Worm (Caenorhabditis elegans) whole organism, late embryonic: Measurements from ENCODE around the gene ZK971.1.

ENCODE experiments used
- F13H6.1 ChIP-seq: sonication (generic microtip); optimal IDR thresholded peaks from 2 replicates; lab custom pipeline; 2016; ENCODE audit warnings: missing genetic modification characterization, missing compliant biosample characterization
- K09A11.1 ChIP-seq: sonication (generic microtip); optimal IDR thresholded peaks from 2 replicates; lab custom pipeline; 2017; ENCODE audit warnings: antibody characterized with exemption, mild to moderate bottlenecking, missing genetic modification characterization, missing compliant biosample characterization; ENCODE audit not compliant: insufficient read depth
- Y22D7AL.16 ChIP-seq: sonication (generic microtip); optimal IDR thresholded peaks from 2 replicates; lab custom pipeline; 2016; ENCODE audit warnings: missing genetic modification characterization, missing compliant biosample characterization
- ceh-19 ChIP-seq: fragments of 200-800 bp; sonication (Bioruptor generic); optimal IDR thresholded peaks from 2 replicates; lab custom pipeline; 2018; ENCODE audit warnings: mild to moderate bottlenecking, missing genetic modification characterization, missing compliant biosample characterization
- ceh-2 ChIP-seq: sonication (generic microtip); optimal IDR thresholded peaks from 2 replicates; lab custom pipeline; 2016; ENCODE audit warnings: missing genotype, missing genetic modification characterization, missing compliant biosample characterization
- ceh-22 ChIP-seq: sonication (generic microtip); optimal IDR thresholded peaks from 2 replicates; lab custom pipeline; 2017; ENCODE audit warnings: missing biosample characterization, missing genetic modification characterization
- ceh-30 ChIP-seq: fragments of 150-350 bp; optimal IDR thresholded peaks from 2 replicates; lab custom pipeline; 2014; ENCODE audit warnings: missing biosample characterization, missing genetic modification characterization
- ceh-31 ChIP-seq: sonication (generic microtip); optimal IDR thresholded peaks from 2 replicates; lab custom pipeline; 2016; ENCODE audit warnings: missing genetic modification characterization, missing compliant biosample characterization
- ceh-45 ChIP-seq: fragments of 200-800 bp; sonication (Bioruptor generic); IDR thresholded peaks from 2 replicates; pipeline ENCODE4 v1.3.6; 2022; ENCODE audit warnings: missing genetic modification reagents, missing genetic modification characterization, missing compliant biosample characterization
- ceh-48 ChIP-seq: sonication (generic microtip); optimal IDR thresholded peaks from 2 replicates; lab custom pipeline; 2016; ENCODE audit warnings: missing genetic modification characterization, inconsistent platforms, missing compliant biosample characterization
- che-1 ChIP-seq: sonication (generic microtip); optimal IDR thresholded peaks from 2 replicates; lab custom pipeline; 2016; ENCODE audit warnings: mild to moderate bottlenecking, missing genetic modification characterization, missing compliant biosample characterization
- dmd-4 ChIP-seq: sonication (generic microtip); optimal IDR thresholded peaks from 2 replicates; lab custom pipeline; 2016; ENCODE audit warnings: borderline replicate concordance, missing genetic modification characterization, missing compliant biosample characterization
- dve-1 ChIP-seq: sonication (generic microtip); optimal IDR thresholded peaks from 2 replicates; lab custom pipeline; 2017; ENCODE audit warnings: antibody characterized with exemption, mild to moderate bottlenecking, missing genetic modification characterization, missing compliant biosample characterization
- elt-2 ChIP-seq: sonication (generic microtip); optimal IDR thresholded peaks from 2 replicates; lab custom pipeline; 2016; ENCODE audit warnings: missing genetic modification reagents, missing genetic modification characterization, missing compliant biosample characterization
- elt-4 ChIP-seq: sonication (generic microtip); optimal IDR thresholded peaks from 2 replicates; lab custom pipeline; 2016; ENCODE audit warnings: missing genetic modification characterization, missing compliant biosample characterization
- ets-4 ChIP-seq: sonication (generic microtip); optimal IDR thresholded peaks from 2 replicates; lab custom pipeline; 2016; ENCODE audit warnings: missing genetic modification characterization, missing compliant biosample characterization
- eyg-1 ChIP-seq: sonication (generic microtip); optimal IDR thresholded peaks from 2 replicates; lab custom pipeline; 2016; ENCODE audit warnings: missing genotype, missing genetic modification characterization, missing compliant biosample characterization
- fax-1 ChIP-seq: sonication (generic microtip); optimal IDR thresholded peaks from 2 replicates; lab custom pipeline; 2016; ENCODE audit warnings: missing genotype, missing genetic modification characterization, missing compliant biosample characterization
- fkh-6 ChIP-seq: sonication (generic microtip); optimal IDR thresholded peaks from 2 replicates; lab custom pipeline; 2016; ENCODE audit warnings: missing genetic modification characterization, missing compliant biosample characterization
- gmeb-2 ChIP-seq: sonication (generic microtip); optimal IDR thresholded peaks from 2 replicates; lab custom pipeline; 2016; ENCODE audit warnings: missing genetic modification characterization, inconsistent platforms, missing compliant biosample characterization
- hlh-13 ChIP-seq: fragments of 200-800 bp; sonication (Bioruptor generic); optimal IDR thresholded peaks from 2 replicates; lab custom pipeline; 2018; ENCODE audit warnings: mild to moderate bottlenecking, missing genetic modification characterization, missing compliant biosample characterization
- hlh-15 ChIP-seq: sonication (generic microtip); optimal IDR thresholded peaks from 2 replicates; lab custom pipeline; 2016; ENCODE audit warnings: missing genetic modification characterization, missing compliant biosample characterization
- hlh-30 ChIP-seq: sonication (generic microtip); optimal IDR thresholded peaks from 2 replicates; lab custom pipeline; 2017; ENCODE audit warnings: antibody characterized with exemption, missing genetic modification characterization, missing compliant biosample characterization; ENCODE audit not compliant: insufficient read depth
- hlh-6 ChIP-seq: sonication (generic microtip); optimal IDR thresholded peaks from 2 replicates; lab custom pipeline; 2016; ENCODE audit warnings: missing genotype, missing genetic modification characterization, missing compliant biosample characterization
- hlh-8 ChIP-seq: sonication (generic microtip); optimal IDR thresholded peaks from 2 replicates; lab custom pipeline; 2016; ENCODE audit warnings: missing genotype, missing genetic modification characterization, missing compliant biosample characterization
- lim-6 ChIP-seq: sonication (generic microtip); optimal IDR thresholded peaks from 2 replicates; lab custom pipeline; 2016; ENCODE audit warnings: missing genetic modification characterization, missing compliant biosample characterization
- madf-2 ChIP-seq: sonication (generic microtip); optimal IDR thresholded peaks from 2 replicates; lab custom pipeline; 2017; ENCODE audit warnings: missing genetic modification characterization, missing compliant biosample characterization
- nfya-1 ChIP-seq: sonication (generic microtip); optimal IDR thresholded peaks from 2 replicates; lab custom pipeline; 2017; ENCODE audit warnings: missing genetic modification characterization, mild to moderate bottlenecking, missing compliant biosample characterization, antibody characterized with exemption, moderate library complexity
- nhr-11 ChIP-seq: fragments of 150-350 bp; optimal IDR thresholded peaks from 2 replicates; lab custom pipeline; 2014; ENCODE audit warnings: missing biosample characterization, missing genetic modification characterization
- nhr-232 ChIP-seq: sonication (generic microtip); optimal IDR thresholded peaks from 2 replicates; lab custom pipeline; 2016; ENCODE audit warnings: missing genetic modification characterization, missing compliant biosample characterization
- odd-2 ChIP-seq: sonication (generic microtip); optimal IDR thresholded peaks from 2 replicates; lab custom pipeline; 2017; ENCODE audit warnings: antibody characterized with exemption, mild to moderate bottlenecking, missing genetic modification characterization, missing compliant biosample characterization
- pax-1 ChIP-seq: fragments of 150-350 bp; optimal IDR thresholded peaks from 2 replicates; lab custom pipeline; 2014; ENCODE audit warnings: missing biosample characterization, missing genetic modification characterization
- pha-2 ChIP-seq: sonication (generic microtip); optimal IDR thresholded peaks from 2 replicates; lab custom pipeline; 2017; ENCODE audit warnings: mild to moderate bottlenecking, missing genetic modification characterization, missing compliant biosample characterization
- pha-4 ChIP-seq: fragments of 150-350 bp; optimal IDR thresholded peaks from 2 replicates; lab custom pipeline; 2018; ENCODE audit warnings: missing biosample characterization, missing genetic modification reagents, missing genetic modification characterization
- pros-1 ChIP-seq: fragments of 150-350 bp; optimal IDR thresholded peaks from 2 replicates; lab custom pipeline; 2014; ENCODE audit warnings: missing biosample characterization, missing genetic modification reagents, missing genetic modification characterization
- sox-2 ChIP-seq: fragments of 200-800 bp; sonication (Bioruptor generic); IDR thresholded peaks from 2 replicates; pipeline ENCODE4 v1.3.6; 2022; ENCODE audit warnings: missing genetic modification reagents, missing genetic modification characterization, missing compliant biosample characterization
- syd-9 ChIP-seq: sonication (generic microtip); optimal IDR thresholded peaks from 2 replicates; lab custom pipeline; 2016; ENCODE audit warnings: mild to moderate bottlenecking, missing genetic modification characterization, moderate library complexity, missing compliant biosample characterization
- tbx-7 ChIP-seq: sonication (generic microtip); optimal IDR thresholded peaks from 2 replicates; lab custom pipeline; 2016; ENCODE audit warnings: missing genotype, missing genetic modification characterization, missing compliant biosample characterization
- ttx-3 ChIP-seq: sonication (generic microtip); optimal IDR thresholded peaks from 2 replicates; lab custom pipeline; 2016; ENCODE audit warnings: missing genetic modification reagents, missing genetic modification characterization, missing compliant biosample characterization
- zip-5 ChIP-seq: sonication (generic microtip); optimal IDR thresholded peaks from 2 replicates; lab custom pipeline; 2016; ENCODE audit warnings: missing genetic modification characterization, missing compliant biosample characterization

Gene ZK971.1

DNA sequence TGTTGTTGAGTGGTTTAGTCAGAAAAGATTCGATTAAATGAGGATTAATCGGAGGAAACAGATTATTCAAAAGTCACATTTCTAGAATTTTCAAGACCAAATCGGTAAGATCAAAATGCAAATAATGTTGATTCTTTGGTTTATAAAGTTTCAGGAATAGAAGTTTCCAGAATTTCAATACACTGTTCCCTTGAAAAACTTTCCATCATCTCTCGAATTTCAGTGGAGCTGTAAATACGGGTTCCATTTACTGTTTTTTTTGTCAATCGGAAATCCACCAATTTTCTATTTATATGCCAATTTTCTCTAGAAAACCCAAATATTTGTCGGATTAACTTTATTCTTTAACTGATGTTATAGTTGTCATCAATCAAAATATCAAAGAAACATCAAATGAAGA lies 3.7 kb upstream of the ZK971.1 start:
- no peak for TF ChIP-seq elt-2
- TF ChIP-seq pros-1 (tag; lab: Kevin White, UChicago): no peak
- TF ChIP-seq pha-4 (tag; lab: Kevin White, UChicago): no peak

DNA sequence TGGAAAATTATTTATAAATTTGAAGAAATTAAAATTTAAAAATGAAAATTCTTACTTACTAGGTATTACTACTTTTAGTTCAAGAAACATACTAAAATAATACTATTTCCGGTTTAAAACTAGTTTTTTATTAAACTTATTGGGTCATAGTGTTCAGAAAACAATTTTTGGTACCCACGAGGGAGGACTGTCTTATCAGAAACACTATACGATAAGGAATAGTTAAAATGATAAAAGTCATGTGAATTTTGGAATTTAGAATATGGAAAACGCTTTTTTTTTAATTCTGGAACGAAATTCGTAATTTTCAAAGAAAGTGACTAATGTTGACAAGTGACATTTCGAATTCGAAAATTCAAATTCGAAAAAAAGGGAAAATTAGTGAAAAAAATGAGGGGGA lies 2.2 kb upstream of the ZK971.1 start:
- TF ChIP-seq hlh-15 (no peak), hlh-30 (tag; lab: Kevin White, UChicago) (no peak), ceh-22 (no peak), ets-4 (tag; lab: Kevin White, UChicago) (no peak), hlh-6 (no peak), nfya-1 (tag; lab: Kevin White, UChicago) (no peak), ceh-2 (tag; lab: Kevin White, UChicago) (no peak), eyg-1 (tag; lab: Kevin White, UChicago) (no peak), hlh-8 (tag; lab: Kevin White, UChicago) (no peak), elt-4 (tag; lab: Kevin White, UChicago) (no peak)

DNA sequence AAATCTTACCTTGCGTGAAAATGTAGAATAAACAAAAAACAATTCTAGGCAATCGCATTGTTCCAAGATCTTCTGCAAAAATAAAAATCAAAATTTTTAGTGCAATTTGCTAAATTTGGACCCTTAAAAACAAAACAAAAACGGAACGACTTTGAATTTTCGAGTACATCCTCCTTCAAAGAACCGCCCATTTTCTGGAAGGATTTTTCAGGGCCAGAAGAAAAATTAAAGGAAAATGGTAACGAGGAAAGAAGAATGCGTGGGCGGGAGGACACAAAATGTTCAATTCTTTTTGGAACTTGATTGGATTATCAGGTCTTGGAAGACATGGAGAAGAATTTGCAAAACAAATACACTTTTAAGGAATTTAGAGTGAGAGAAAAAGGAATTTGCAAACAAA lies 8.4 kb downstream of the ZK971.1 start, which contains the start of gene F54B3.4:
Gene F54B3.4, minus strand, starts transcription at position 101 of the 400 bp plus-strand sequence.
- no peak for TF ChIP-seq zip-5 (tag; lab: Kevin White, UChicago)
- TF ChIP-seq ceh-48 (tag; lab: Kevin White, UChicago): no peak
- no peak for TF ChIP-seq hlh-13 (GFP tag; lab: Kevin White, UChicago)
- TF ChIP-seq hlh-8 (tag; lab: Kevin White, UChicago): no peak
- no peak for TF ChIP-seq tbx-7 (tag; lab: Kevin White, UChicago)

DNA sequence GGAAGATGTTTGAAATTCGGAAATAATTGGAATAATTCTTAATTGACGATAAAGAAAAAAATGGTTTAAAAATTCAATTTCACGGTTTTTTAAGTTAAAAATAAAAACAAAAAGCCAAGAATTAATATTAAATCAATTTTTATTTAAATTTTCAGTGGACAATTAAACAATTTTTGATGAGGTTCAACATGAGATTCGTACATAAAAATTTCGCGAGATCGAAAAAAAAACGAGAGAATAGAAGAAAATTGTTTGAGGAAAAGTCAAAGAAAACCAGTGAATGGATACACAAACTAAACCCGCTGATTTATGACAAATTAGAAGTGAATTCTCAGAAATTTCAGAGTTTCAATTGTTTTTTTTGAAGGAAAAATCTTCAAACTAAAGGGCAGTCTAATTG lies 9.4 kb downstream of the ZK971.1 start, which contains the start of gene F54B3.2:
Gene F54B3.2, minus strand, starts transcription at position 101 of the 400 bp plus-strand sequence.
- TF ChIP-seq madf-2 (no peak), Y22D7AL.16 (tag; lab: Kevin White, UChicago) (no peak), ceh-19 (no peak), pha-2 (tag; lab: Kevin White, UChicago) (no peak), ceh-30 (tag; lab: Kevin White, UChicago) (no peak), ceh-2 (tag; lab: Kevin White, UChicago) (no peak), lim-6 (tag; lab: Kevin White, UChicago) (no peak), sox-2 (no peak), hlh-15 (no peak), dmd-4 (tag; lab: Kevin White, UChicago) (no peak), ceh-31 (tag; lab: Kevin White, UChicago) (no peak), hlh-8 (tag; lab: Kevin White, UChicago) (no peak), hlh-6 (no peak), ceh-45 (no peak)

DNA sequence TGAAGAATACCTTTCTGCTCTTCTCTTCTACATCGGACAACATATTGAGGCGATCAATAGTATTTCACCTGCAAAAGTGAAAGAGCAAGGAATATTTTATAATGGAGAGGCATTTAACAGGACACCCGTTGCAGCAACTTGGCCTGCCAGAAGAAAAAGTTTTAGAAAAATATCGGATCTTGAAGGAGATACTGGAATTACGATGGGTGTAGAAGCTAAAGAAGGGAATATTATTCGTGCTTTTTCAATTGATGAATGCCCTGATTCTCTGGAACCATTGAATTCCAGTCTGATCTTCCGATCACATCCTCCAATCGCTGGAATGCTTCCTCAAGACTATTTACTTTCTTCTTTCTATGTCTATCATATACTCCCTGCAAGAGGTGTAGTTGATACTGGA lies 18.2 kb downstream of the ZK971.1 start:
- TF ChIP-seq ceh-19 (no peak), sox-2 (no peak), syd-9 (tag; lab: Kevin White, UChicago) (no peak), Y22D7AL.16 (tag; lab: Kevin White, UChicago) (no peak), gmeb-2 (no peak), eyg-1 (tag; lab: Kevin White, UChicago) (no peak), hlh-6 (no peak), K09A11.1 (tag; lab: Kevin White, UChicago) (no peak), fkh-6 (tag; lab: Kevin White, UChicago) (no peak)

DNA sequence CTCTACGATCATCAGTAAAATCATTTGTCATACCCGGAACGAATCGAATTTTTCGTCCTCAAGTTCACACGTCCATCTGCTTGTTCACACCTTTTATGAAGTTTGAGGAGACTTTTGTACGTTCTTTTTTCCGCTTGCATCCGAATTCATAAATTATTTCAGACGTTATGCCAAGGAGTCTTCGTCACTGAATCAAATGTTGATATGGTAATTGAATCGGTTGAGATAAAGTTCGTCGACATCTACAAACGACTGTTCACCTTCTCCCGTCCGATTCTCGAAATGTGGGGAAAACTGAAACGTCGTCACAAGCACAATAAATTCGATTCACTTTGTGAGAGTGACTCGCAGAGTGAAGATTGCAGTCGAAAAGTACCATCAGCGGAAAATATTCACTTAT lies 27.4 kb downstream of the ZK971.1 start:
- TF ChIP-seq F13H6.1 (tag; lab: Kevin White, UChicago) (no peak), syd-9 (tag; lab: Kevin White, UChicago) (no peak), fax-1 (tag; lab: Kevin White, UChicago) (no peak), dve-1 (tag; lab: Kevin White, UChicago) (no peak), pax-1 (tag; lab: Kevin White, UChicago) (no peak), ets-4 (tag; lab: Kevin White, UChicago) (no peak), K09A11.1 (tag; lab: Kevin White, UChicago) (no peak), nhr-11 (tag; lab: Kevin White, UChicago) (no peak), tbx-7 (tag; lab: Kevin White, UChicago) (no peak), madf-2 (no peak), nfya-1 (tag; lab: Kevin White, UChicago) (no peak), dmd-4 (tag; lab: Kevin White, UChicago) (no peak), ttx-3 (tag; lab: Kevin White, UChicago) (no peak), che-1 (tag; lab: Kevin White, UChicago) (no peak), odd-2 (tag; lab: Kevin White, UChicago) (no peak), nhr-232 (tag; lab: Kevin White, UChicago) (no peak)
